Worm (Caenorhabditis elegans) whole organism, L4/young adult: ENCODE results near the gene nspb-7.

ENCODE experiments used
- W03F9.2 ChIP-seq: fragments of 150-350 bp; optimal IDR thresholded peaks from 2 replicates; lab custom pipeline; 2014; ENCODE audit warnings: missing biosample characterization, missing genetic modification characterization
- dao-5 ChIP-seq: sonication (generic microtip); optimal IDR thresholded peaks from 2 replicates; lab custom pipeline; 2016; ENCODE audit warnings: missing genotype, missing genetic modification characterization, moderate library complexity, missing compliant biosample characterization
- him-1 ChIP-seq: sonication (generic microtip); optimal IDR thresholded peaks from 2 replicates; lab custom pipeline; 2016; ENCODE audit warnings: missing genotype, missing genetic modification reagents, missing genetic modification characterization, missing compliant biosample characterization

The nspb-7 gene

ce11 chrII:14604261-14604660 is 26.1 kb downstream of the nspb-7 start:
- TF ChIP-seq him-1 (tag; lab: Kevin White, UChicago) (no peak), dao-5 (tag; lab: Kevin White, UChicago) (no peak), W03F9.2 (tag; lab: Kevin White, UChicago) (no peak)

- TF ChIP-seq W03F9.2 (tag; lab: Kevin White, UChicago): no peak
- no peak for TF ChIP-seq dao-5 (tag; lab: Kevin White, UChicago)
- no peak for TF ChIP-seq him-1 (tag; lab: Kevin White, UChicago)
These were observed 26.9 kb downstream of the nspb-7 start for ce11 chrII:14605026-14605425.

- TF ChIP-seq dao-5 (tag; lab: Kevin White, UChicago): no peak
- TF ChIP-seq him-1 (tag; lab: Kevin White, UChicago): no peak
- TF ChIP-seq W03F9.2 (tag; lab: Kevin White, UChicago): no peak
These were observed 27.4 kb downstream of the nspb-7 start, which contains the start of gene F19H8.2 for ce11 chrII:14605479-14605878. TSS of gene F19H8.2 (minus strand) at chrII:14605869.

ce11 chrII:14606172-14606571 is 28.1 kb downstream of the nspb-7 start, which contains the start of gene arl-3:
TSS of gene arl-3 (plus strand) at chrII:14606472.
- TF ChIP-seq dao-5 (tag; lab: Kevin White, UChicago) (no peak), him-1 (tag; lab: Kevin White, UChicago) (no peak), W03F9.2 (tag; lab: Kevin White, UChicago) (no peak)

ce11 chrII:14608508-14608907 is 30.4 kb downstream of the nspb-7 start:
- no peak for TF ChIP-seq him-1 (tag; lab: Kevin White, UChicago)
- TF ChIP-seq dao-5 (tag; lab: Kevin White, UChicago): no peak
- TF ChIP-seq W03F9.2 (tag; lab: Kevin White, UChicago): no peak

ce11 chrII:14609297-14609937 is 31.3 kb downstream of the nspb-7 start:
- TF ChIP-seq dao-5 (tag; lab: Kevin White, UChicago) (no peak), him-1 (tag; lab: Kevin White, UChicago) (no peak), W03F9.2 (tag; lab: Kevin White, UChicago) (no peak)

- TF ChIP-seq dao-5 (tag; lab: Kevin White, UChicago) (no peak), him-1 (tag; lab: Kevin White, UChicago) (no peak), W03F9.2 (tag; lab: Kevin White, UChicago) (no peak)
These were observed 32.5 kb downstream of the nspb-7 start for ce11 chrII:14610492-14611142.

ce11 chrII:14611307-14611706 is 33.2 kb downstream of the nspb-7 start:
- TF ChIP-seq W03F9.2 (tag; lab: Kevin White, UChicago): no peak
- no peak for TF ChIP-seq dao-5 (tag; lab: Kevin White, UChicago)
- no peak for TF ChIP-seq him-1 (tag; lab: Kevin White, UChicago)

- TF ChIP-seq him-1 (tag; lab: Kevin White, UChicago) (no peak), W03F9.2 (tag; lab: Kevin White, UChicago) (no peak), dao-5 (tag; lab: Kevin White, UChicago) (no peak)
These were observed 37.6 kb downstream of the nspb-7 start, which contains the start of gene mltn-9 for ce11 chrII:14615735-14616134. TSS of gene mltn-9 (plus strand) at chrII:14616035.

ce11 chrII:14616402-14616801 is 38.3 kb downstream of the nspb-7 start:
- no peak for TF ChIP-seq W03F9.2 (tag; lab: Kevin White, UChicago)
- no peak for TF ChIP-seq dao-5 (tag; lab: Kevin White, UChicago)
- no peak for TF ChIP-seq him-1 (tag; lab: Kevin White, UChicago)

- TF ChIP-seq dao-5 (tag; lab: Kevin White, UChicago) (peak; percentile 74), him-1 (tag; lab: Kevin White, UChicago) (no peak)
These were observed 38.8 kb downstream of the nspb-7 start for ce11 chrII:14616927-14617326.

ce11 chrII:14618158-14618557 is 40.0 kb downstream of the nspb-7 start:
- TF ChIP-seq him-1 (tag; lab: Kevin White, UChicago): no peak
- TF ChIP-seq dao-5 (tag; lab: Kevin White, UChicago): no peak
- TF ChIP-seq W03F9.2 (tag; lab: Kevin White, UChicago): no peak

ce11 chrII:14618764-14619163 is 40.7 kb downstream of the nspb-7 start:
- TF ChIP-seq him-1 (tag; lab: Kevin White, UChicago): no peak
- TF ChIP-seq dao-5 (tag; lab: Kevin White, UChicago): no peak
- no peak for TF ChIP-seq W03F9.2 (tag; lab: Kevin White, UChicago)

- TF ChIP-seq dao-5 (tag; lab: Kevin White, UChicago): no peak
- TF ChIP-seq W03F9.2 (tag; lab: Kevin White, UChicago): no peak
- TF ChIP-seq him-1 (tag; lab: Kevin White, UChicago): no peak
These were observed 41.7 kb downstream of the nspb-7 start for ce11 chrII:14619806-14620205.
